Worm (Caenorhabditis elegans): Measurements from ENCODE around the gene R10H10.3.

DNA sequence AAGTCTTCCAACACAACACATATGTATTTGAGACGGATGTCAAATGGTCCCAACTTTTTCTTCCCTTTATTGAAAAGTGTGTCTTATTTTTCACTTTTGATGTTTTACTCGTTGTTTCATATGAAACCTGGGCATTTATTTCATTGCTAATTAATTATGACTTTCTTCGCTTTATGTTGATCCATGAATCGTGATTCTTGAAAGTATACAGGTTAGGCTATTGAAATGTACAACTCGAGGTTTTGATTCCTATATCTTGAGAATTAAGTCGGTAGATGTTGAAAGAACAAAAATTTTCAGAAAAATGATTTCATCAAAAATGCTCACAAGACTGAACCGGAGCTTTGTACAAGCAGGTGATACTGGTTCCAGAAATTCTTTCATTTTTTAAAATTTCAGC is 1.2 kb upstream of the R10H10.3 start, which contains the start of gene nfu-1:
- no peak for TF ChIP-seq nhr-11 (tag; optimal IDR thresholded peaks at IDR 0.05)
- TF ChIP-seq lsy-2 (tag; optimal IDR thresholded peaks at IDR 0.05) = no peak
- TF ChIP-seq zag-1 (tag; optimal IDR thresholded peaks at IDR 0.05) = no peak
- TF ChIP-seq jun-1 (tag; optimal IDR thresholded peaks at IDR 0.05) = no peak
- no peak for TF ChIP-seq hpl-2 (GFP tag; optimal IDR thresholded peaks at IDR 0.05)
- no peak for TF ChIP-seq nhr-85 (tag)
